Fruit fly (Drosophila melanogaster) whole organism, pupa: Measurements from ENCODE around the gene Ube4B.

ENCODE experiments used
- CG10348 ChIP-seq: fragments of 200-800 bp; sonication (Bioruptor generic); IDR thresholded peaks from 2 replicates; pipeline ENCODE4 v1.3.6; 2022; ENCODE audit warnings: missing biosample characterization, missing genetic modification characterization
- CG12605 ChIP-seq: fragments of 200-800 bp; sonication (Bioruptor generic); IDR thresholded peaks from 2 replicates; pipeline ENCODE4 v1.3.6; 2022; ENCODE audit warnings: missing biosample characterization, missing genetic modification characterization
- CG13204 ChIP-seq: fragments of 200-800 bp; sonication (Bioruptor generic); optimal IDR thresholded peaks from 2 replicates; lab custom pipeline; 2018; ENCODE audit warnings: missing biosample characterization, mild to moderate bottlenecking, missing genetic modification characterization, moderate library complexity
- CG14655 ChIP-seq: fragments of 200-800 bp; sonication (Bioruptor generic); optimal IDR thresholded peaks from 3 replicates; lab custom pipeline; 2017; ENCODE audit warnings: mild to moderate bottlenecking, missing biosample characterization, missing genetic modification reagents, missing genetic modification characterization
- CG15710 ChIP-seq: fragments of 200-800 bp; sonication (Bioruptor generic); optimal IDR thresholded peaks from 2 replicates; lab custom pipeline; 2018; ENCODE audit warnings: missing biosample characterization, mild to moderate bottlenecking, missing genetic modification characterization, moderate library complexity
- CG17806 ChIP-seq: fragments of 200-800 bp; sonication (Bioruptor generic); optimal IDR thresholded peaks from 2 replicates; lab custom pipeline; 2018; ENCODE audit warnings: missing biosample characterization, mild to moderate bottlenecking, missing genetic modification characterization, moderate library complexity
- CG32121 ChIP-seq: fragments of 200-800 bp; sonication (Bioruptor generic); IDR thresholded peaks from 2 replicates; pipeline ENCODE4 v1.3.6; 2022; ENCODE audit warnings: missing biosample characterization, missing genetic modification characterization
- CG34367 ChIP-seq: fragments of 200-800 bp; sonication (Bioruptor generic); optimal IDR thresholded peaks from 2 replicates; lab custom pipeline; 2018; ENCODE audit warnings: missing biosample characterization, mild to moderate bottlenecking, missing genetic modification characterization
- CG4496 ChIP-seq: fragments of 200-800 bp; sonication (Bioruptor generic); IDR thresholded peaks from 3 replicates; pipeline ENCODE4 v1.3.6; 2022; ENCODE audit warnings: missing biosample characterization, missing genetic modification characterization
- CG8159 ChIP-seq: fragments of 200-800 bp; sonication (Bioruptor generic); optimal IDR thresholded peaks from 3 replicates; lab custom pipeline; 2018; ENCODE audit warnings: missing biosample characterization, mild to moderate bottlenecking, missing genetic modification characterization, moderate library complexity
- CG8301 ChIP-seq: fragments of 200-800 bp; sonication (Bioruptor generic); optimal IDR thresholded peaks from 2 replicates; lab custom pipeline; 2018; ENCODE audit warnings: missing biosample characterization, mild to moderate bottlenecking, missing genetic modification characterization
- CG9948 ChIP-seq: fragments of 200-800 bp; sonication (Bioruptor generic); optimal IDR thresholded peaks from 2 replicates; lab custom pipeline; 2018; ENCODE audit warnings: missing biosample characterization, mild to moderate bottlenecking, missing genetic modification characterization, moderate library complexity
- D1 ChIP-seq: fragments of 200-800 bp; sonication (Bioruptor generic); optimal IDR thresholded peaks from 2 replicates; lab custom pipeline; 2018; ENCODE audit warnings: missing biosample characterization, mild to moderate bottlenecking, missing genetic modification characterization, moderate library complexity
- EcR ChIP-seq: fragments of 200-800 bp; sonication (Bioruptor generic); optimal IDR thresholded peaks from 3 replicates; lab custom pipeline; 2019; ENCODE audit warnings: missing biosample characterization, missing genetic modification characterization, mild to moderate bottlenecking, moderate library complexity, missing genetic modification reagents
- Ets98B ChIP-seq: fragments of 200-800 bp; sonication (Bioruptor generic); IDR thresholded peaks from 2 replicates; pipeline ENCODE4 v1.3.6; 2022; ENCODE audit warnings: missing biosample characterization, missing genetic modification characterization
- Pif1A ChIP-seq: fragments of 200-800 bp; sonication (Bioruptor generic); optimal IDR thresholded peaks from 3 replicates; lab custom pipeline; 2016; ENCODE audit warnings: missing biosample characterization, missing genetic modification characterization
- Pif1B ChIP-seq: fragments of 200-800 bp; sonication (Bioruptor generic); optimal IDR thresholded peaks from 3 replicates; lab custom pipeline; 2016; ENCODE audit warnings: missing biosample characterization, missing genetic modification characterization
- Snoo ChIP-seq: fragments of 200-800 bp; sonication (Bioruptor generic); optimal IDR thresholded peaks from 3 replicates; lab custom pipeline; 2017; ENCODE audit warnings: missing biosample characterization, mild to moderate bottlenecking, missing genetic modification characterization, inconsistent platforms
- fd96Ca ChIP-seq: fragments of 200-800 bp; sonication (Bioruptor generic); IDR thresholded peaks from 3 replicates; pipeline ENCODE4 v1.3.6; 2022; ENCODE audit warnings: missing biosample characterization, missing genetic modification characterization
- gl ChIP-seq: fragments of 200-800 bp; sonication (Bioruptor generic); optimal IDR thresholded peaks from 2 replicates; lab custom pipeline; 2018; ENCODE audit warnings: missing biosample characterization, mild to moderate bottlenecking, missing genetic modification characterization
- rn ChIP-seq: fragments of 200-800 bp; sonication (Bioruptor generic); IDR thresholded peaks from 2 replicates; pipeline ENCODE4 v1.3.6; 2022; ENCODE audit warnings: missing biosample characterization, missing genetic modification characterization

The Ube4B gene

dm6 chr2L:12974562-12975366 is 44.5 kb downstream of the Ube4B start:
- TF ChIP-seq fd96Ca (GFP tag; lab: Robert Waterston, UW) (no peak), Ets98B (GFP tag; lab: Robert Waterston, UW) (no peak), CG9948 (tag; lab: Kevin White, UChicago) (no peak), Snoo (tag; lab: Kevin White, UChicago) (no peak), CG34367 (tag; lab: Kevin White, UChicago) (no peak), CG32121 (GFP tag; lab: Robert Waterston, UW) (no peak), D1 (tag; lab: Kevin White, UChicago) (no peak), CG14655 (GFP tag; lab: Kevin White, UChicago) (no peak), CG17806 (tag; lab: Kevin White, UChicago) (no peak), CG4496 (GFP tag; lab: Robert Waterston, UW) (no peak), EcR (no peak), CG8159 (tag; lab: Kevin White, UChicago) (no peak), CG15710 (tag; lab: Kevin White, UChicago) (no peak), gl (tag; lab: Kevin White, UChicago) (no peak), rn (GFP tag; lab: Robert Waterston, UW) (no peak), Pif1B (GFP tag; lab: Kevin White, UChicago) (no peak), Pif1A (GFP tag; lab: Kevin White, UChicago) (no peak), CG8301 (tag; lab: Kevin White, UChicago) (no peak)

dm6 chr2L:12974045-12974539 is 45.1 kb downstream of the Ube4B start, which contains the start of gene Vha68-2:
Vha68-2 (plus strand) TSS chr2L:12974322.
- TF ChIP-seq rn (GFP tag; lab: Robert Waterston, UW) (no peak), CG10348 (no peak), EcR (no peak), CG17806 (tag; lab: Kevin White, UChicago) (no peak), CG15710 (tag; lab: Kevin White, UChicago) (peak; percentile 40), D1 (tag; lab: Kevin White, UChicago) (peak; percentile 55), fd96Ca (GFP tag; lab: Robert Waterston, UW) (peak; percentile 51; the same call in 1 of the 3 replicates), CG12605 (peak; percentile 61), Snoo (tag; lab: Kevin White, UChicago) (peak; percentile 73), CG8301 (tag; lab: Kevin White, UChicago) (no peak), CG14655 (GFP tag; lab: Kevin White, UChicago) (no peak), CG4496 (GFP tag; lab: Robert Waterston, UW) (peak; percentile 73), Pif1B (GFP tag; lab: Kevin White, UChicago) (no peak), Ets98B (GFP tag; lab: Robert Waterston, UW) (peak; percentile 25; the same call in 1 of the 2 replicates), CG8159 (tag; lab: Kevin White, UChicago) (no peak), CG13204 (no peak), CG34367 (tag; lab: Kevin White, UChicago) (peak; percentile 38), Pif1A (GFP tag; lab: Kevin White, UChicago) (no peak), CG9948 (tag; lab: Kevin White, UChicago) (no peak), gl (tag; lab: Kevin White, UChicago) (no peak), CG32121 (GFP tag; lab: Robert Waterston, UW) (peak; percentile 52; the same call in 1 of the 2 replicates)

dm6 chr2L:12969569-12969968 is 49.7 kb downstream of the Ube4B start:
- TF ChIP-seq D1 (tag; lab: Kevin White, UChicago) (no peak), CG8301 (tag; lab: Kevin White, UChicago) (no peak), EcR (no peak), CG12605 (no peak), gl (tag; lab: Kevin White, UChicago) (no peak), CG4496 (GFP tag; lab: Robert Waterston, UW) (no peak)
- TF ChIP-seq, all 21 proteins: peak for 0

dm6 chr2L:12966290-12966689 is 52.9 kb downstream of the Ube4B start, which contains the start of gene CG16800:
CG16800 (plus strand) TSS chr2L:12966590.
- TF ChIP-seq Pif1A (GFP tag; lab: Kevin White, UChicago) (no peak), Snoo (tag; lab: Kevin White, UChicago) (no peak), CG17806 (tag; lab: Kevin White, UChicago) (no peak), CG12605 (no peak), gl (tag; lab: Kevin White, UChicago) (no peak), CG14655 (GFP tag; lab: Kevin White, UChicago) (no peak), fd96Ca (GFP tag; lab: Robert Waterston, UW) (no peak)
